Fruit fly (Drosophila melanogaster) whole organism, wandering third instar larva: ENCODE results near the gene CG42591.

Experiments used
- Abd-B ChIP-seq: fragments of >200 bp; optimal IDR thresholded peaks from 2 replicates; lab custom pipeline; 2017; ENCODE audit warnings: missing biosample characterization, missing genetic modification characterization
- CG32264 ChIP-seq: fragments of 200-800 bp; sonication (Bioruptor generic); optimal IDR thresholded peaks from 2 replicates; lab custom pipeline; 2016; ENCODE audit warnings: missing biosample characterization, missing genetic modification characterization
- CG9705 ChIP-seq: fragments of 200-800 bp; sonication (Bioruptor generic); optimal IDR thresholded peaks from 2 replicates; lab custom pipeline; 2018; ENCODE audit warnings: missing biosample characterization, mild to moderate bottlenecking, missing genetic modification characterization
- CrebA ChIP-seq: fragments of 200-800 bp; sonication (Bioruptor generic); optimal IDR thresholded peaks from 2 replicates; lab custom pipeline; 2016; ENCODE audit warnings: missing biosample characterization, mild to moderate bottlenecking, missing genetic modification characterization, borderline replicate concordance
- Dfd ChIP-seq: fragments of >200 bp; optimal IDR thresholded peaks from 2 replicates; lab custom pipeline; 2017; ENCODE audit warnings: missing biosample characterization, missing genetic modification characterization
- Dif ChIP-seq: fragments of 200-275, 200-300 bp; sonication (Bioruptor generic); optimal IDR thresholded peaks from 2 replicates; lab custom pipeline; 2018; ENCODE audit warnings: missing biosample characterization, missing genetic modification characterization; ENCODE audit not compliant: partially characterized antibody
- GATAd ChIP-seq: sonication (Bioruptor generic); optimal IDR thresholded peaks from 2 replicates; lab custom pipeline; 2016; ENCODE audit warnings: missing biosample characterization, missing genetic modification characterization
- HLH106 ChIP-seq: fragments of 200-800 bp; optimal IDR thresholded peaks from 3 replicates; lab custom pipeline; 2019; ENCODE audit warnings: missing biosample characterization, mild to moderate bottlenecking, missing genetic modification characterization, moderate library complexity
- Hnf4 ChIP-seq: fragments of 200-800 bp; sonication (Bioruptor generic); optimal IDR thresholded peaks from 2 replicates; lab custom pipeline; 2016; ENCODE audit warnings: missing biosample characterization, mild to moderate bottlenecking, missing genetic modification characterization
- Hr78 ChIP-seq: fragments of >200 bp; optimal IDR thresholded peaks from 2 replicates; lab custom pipeline; 2017; ENCODE audit warnings: missing biosample characterization, missing genetic modification characterization
- Hr83 ChIP-seq: fragments of 200-300 bp; sonication (Bioruptor generic); optimal IDR thresholded peaks from 2 replicates; lab custom pipeline; 2016; ENCODE audit warnings: missing biosample characterization, mild to moderate bottlenecking, missing genetic modification characterization, moderate library complexity; ENCODE audit not compliant: poor library complexity, severe bottlenecking
- Jra ChIP-seq: sonication (Bioruptor generic); optimal IDR thresholded peaks from 2 replicates; lab custom pipeline; 2016; ENCODE audit warnings: missing biosample characterization, missing genetic modification characterization
- Mio ChIP-seq: sonication (Bioruptor generic); optimal IDR thresholded peaks from 2 replicates; lab custom pipeline; 2016; ENCODE audit warnings: missing biosample characterization, missing genetic modification characterization
- Myc ChIP-seq: fragments of >200 bp; optimal IDR thresholded peaks from 2 replicates; lab custom pipeline; 2017
- N ChIP-seq: fragments of >200 bp; optimal IDR thresholded peaks from 2 replicates; lab custom pipeline; 2018; ENCODE audit warnings: missing biosample characterization, missing external identifiers, missing genetic modification characterization
- OdsH ChIP-seq: fragments of 200-800 bp; sonication (Bioruptor generic); optimal IDR thresholded peaks from 2 replicates; lab custom pipeline; 2016; ENCODE audit warnings: missing biosample characterization, mild to moderate bottlenecking, missing genetic modification characterization
- Rel ChIP-seq, 2 experiments: fragments of 200-800 bp; sonication (Bioruptor generic) in 1 of 2; optimal IDR thresholded peaks; 2 replicates in 1 of 2; 3 replicates in 1 of 2; lab custom pipeline; 2016 to 2019; ENCODE audit warnings: mild to moderate bottlenecking in 2 of 2, missing biosample characterization in 2 of 2, missing genetic modification characterization in 2 of 2, moderate library complexity in 1 of 2
- Sp1 ChIP-seq: fragments of 200-800 bp; sonication (Bioruptor generic); optimal IDR thresholded peaks from 3 replicates; lab custom pipeline; 2019; ENCODE audit warnings: missing biosample characterization, mild to moderate bottlenecking, missing genetic modification characterization, moderate library complexity
- Vsx2 ChIP-seq: fragments of 200-300, 225-300 bp; sonication (Bioruptor generic); optimal IDR thresholded peaks from 2 replicates; lab custom pipeline; 2018; ENCODE audit warnings: missing biosample characterization, missing genetic modification characterization; ENCODE audit not compliant: partially characterized antibody
- br ChIP-seq: fragments of 200-800 bp; sonication (Bioruptor generic); optimal IDR thresholded peaks from 2 replicates; lab custom pipeline; 2016; ENCODE audit warnings: missing biosample characterization, missing genetic modification characterization
- brk ChIP-seq: fragments of 200-800 bp; sonication (Bioruptor generic); optimal IDR thresholded peaks from 2 replicates; lab custom pipeline; 2016; ENCODE audit warnings: missing biosample characterization, mild to moderate bottlenecking, missing genetic modification characterization
- dl ChIP-seq, 2 experiments: fragments of 175-275, 200-275 bp in 1 of 2; fragments of 200-275 bp in 1 of 2; sonication (Bioruptor generic); optimal IDR thresholded peaks; lab custom pipeline; 2018; ENCODE audit warnings: mild to moderate bottlenecking in 2 of 2, missing biosample characterization in 2 of 2, missing genetic modification characterization in 2 of 2, moderate library complexity in 2 of 2; ENCODE audit not compliant: partially characterized antibody in 2 of 2, insufficient read depth in 1 of 2
- dmrt93B ChIP-seq: fragments of 200-800 bp; sonication (Bioruptor generic); optimal IDR thresholded peaks from 2 replicates; lab custom pipeline; 2018; ENCODE audit warnings: missing biosample characterization, mild to moderate bottlenecking, missing genetic modification characterization
- dsf ChIP-seq: sonication (Bioruptor generic); optimal IDR thresholded peaks from 2 replicates; lab custom pipeline; 2016; ENCODE audit warnings: missing biosample characterization, missing genetic modification characterization, borderline replicate concordance
- ey ChIP-seq: fragments of 200-800 bp; sonication (Bioruptor generic); optimal IDR thresholded peaks from 2 replicates; lab custom pipeline; 2016; ENCODE audit warnings: missing biosample characterization, missing genetic modification characterization
- foxo ChIP-seq, 2 experiments: fragments of 200-800 bp; sonication (Bioruptor generic); optimal IDR thresholded peaks; 2 replicates in 1 of 2; 3 replicates in 1 of 2; lab custom pipeline; 2016 to 2017; ENCODE audit warnings: missing biosample characterization in 2 of 2, missing genetic modification characterization in 2 of 2
- fru ChIP-seq: fragments of 200-800 bp; sonication (Bioruptor generic); optimal IDR thresholded peaks from 3 replicates; lab custom pipeline; 2016; ENCODE audit warnings: missing biosample characterization, mild to moderate bottlenecking, missing genetic modification characterization
- h ChIP-seq: fragments of 200-800 bp; sonication (Bioruptor generic); optimal IDR thresholded peaks from 3 replicates; lab custom pipeline; 2016; ENCODE audit warnings: missing biosample characterization, mild to moderate bottlenecking, missing genetic modification characterization
- jim ChIP-seq: fragments of 175-275, 200-325 bp; sonication (Bioruptor generic); optimal IDR thresholded peaks from 2 replicates; lab custom pipeline; 2016; ENCODE audit warnings: missing biosample characterization, mild to moderate bottlenecking, missing genetic modification characterization
- lola ChIP-seq: fragments of >200 bp; optimal IDR thresholded peaks from 2 replicates; lab custom pipeline; 2017; ENCODE audit warnings: missing biosample characterization, missing genetic modification characterization
- pan ChIP-seq: fragments of >200 bp; optimal IDR thresholded peaks from 2 replicates; lab custom pipeline; 2017
- psq ChIP-seq: fragments of 200-800 bp; sonication (Bioruptor generic); optimal IDR thresholded peaks from 3 replicates; lab custom pipeline; 2017; ENCODE audit warnings: missing biosample characterization, mild to moderate bottlenecking, missing genetic modification characterization, moderate library complexity
- rgr ChIP-seq: fragments of 200-800 bp; sonication (Bioruptor generic); optimal IDR thresholded peaks from 3 replicates; lab custom pipeline; 2016; ENCODE audit warnings: missing biosample characterization, mild to moderate bottlenecking, missing genetic modification characterization
- sage ChIP-seq: fragments of 200-800 bp; sonication (Bioruptor generic); optimal IDR thresholded peaks from 2 replicates; lab custom pipeline; 2016; ENCODE audit warnings: missing biosample characterization, mild to moderate bottlenecking, missing genetic modification characterization
- sv ChIP-seq: fragments of 200-800 bp; sonication (Bioruptor generic); optimal IDR thresholded peaks from 3 replicates; lab custom pipeline; 2016; ENCODE audit warnings: missing biosample characterization, missing genetic modification characterization
- tai ChIP-seq: sonication (Bioruptor generic); optimal IDR thresholded peaks from 2 replicates; lab custom pipeline; 2016; ENCODE audit warnings: missing biosample characterization, missing genetic modification characterization
- usp ChIP-seq: fragments of >200 bp; optimal IDR thresholded peaks from 2 replicates; lab custom pipeline; 2017; ENCODE audit warnings: missing biosample characterization, missing genetic modification characterization
- woc ChIP-seq: sonication (Bioruptor generic); optimal IDR thresholded peaks from 2 replicates; lab custom pipeline; 2016; ENCODE audit warnings: missing biosample characterization, mild to moderate bottlenecking, missing genetic modification characterization

CG42591 gene

DNA sequence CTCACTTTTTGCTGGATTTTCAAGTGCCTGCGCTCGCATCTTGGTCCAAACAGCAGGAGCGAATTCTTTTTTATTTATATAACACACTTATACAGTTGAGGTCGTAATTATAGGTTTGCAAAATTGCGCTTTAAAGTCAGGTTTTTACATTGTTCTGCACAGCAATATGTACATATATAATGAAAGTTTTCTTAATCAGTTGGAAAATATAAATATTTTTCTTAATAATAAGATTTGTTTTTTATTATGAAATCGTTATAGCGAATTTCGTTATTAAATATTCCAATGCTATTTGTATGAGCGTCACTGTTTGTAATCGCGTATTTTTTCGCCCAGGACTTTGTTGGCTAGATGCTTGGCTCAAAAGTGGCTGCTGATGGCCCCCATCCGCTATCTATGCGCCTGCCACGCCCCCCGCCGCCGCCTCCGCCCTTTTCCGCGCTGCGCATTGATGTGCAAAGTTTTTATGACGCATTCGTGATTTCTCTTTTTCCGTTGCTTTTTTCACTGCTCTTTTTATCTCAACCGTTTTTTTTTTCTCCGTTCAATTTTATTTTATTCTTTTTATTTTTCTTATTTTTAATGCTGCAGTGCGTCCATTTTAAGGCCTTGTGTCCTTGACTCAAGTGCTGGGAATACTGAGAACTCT lies 42.0 kb downstream of the CG42591 start:
- TF ChIP-seq OdsH (GFP tag; lab: Kevin White, UChicago) (peak; percentile 69), usp (no peak), Hr78 (GFP tag; lab: Kevin White, UChicago) (no peak), Myc (lab: Kevin White, UChicago) (no peak), pan (no peak), rgr (peak; percentile 63), Rel (GFP tag; optimal IDR thresholded peaks at IDR 0.05; lab: Kevin White, UChicago) (no peak), Rel (tag; optimal IDR thresholded peaks at IDR 0.05; lab: Kevin White, UChicago) (no peak), ey (GFP tag; lab: Kevin White, UChicago) (peak; percentile 40), Dfd (GFP tag; lab: Kevin White, UChicago) (peak; percentile 71), br (GFP tag; lab: Kevin White, UChicago) (peak; percentile 1), CrebA (GFP tag; lab: Kevin White, UChicago) (no peak), h (GFP tag; lab: Kevin White, UChicago) (peak; percentile 58), sv (no peak), HLH106 (peak; percentile 60), brk (GFP tag; lab: Kevin White, UChicago) (peak; percentile 37), foxo (GFP tag; optimal IDR thresholded peaks at IDR 0.05; lab: Kevin White, UChicago) (peak in 1 of 2 experiments; percentile 66), dmrt93B (GFP tag; lab: Kevin White, UChicago) (peak; percentile 53), fru (GFP tag; lab: Kevin White, UChicago) (peak; percentile 48), GATAd (no peak), Sp1 (peak; percentile 63), dl (GFP tag; optimal IDR thresholded peaks at IDR 0.05; lab: Kevin White, UChicago; ENCODE audit: insufficient read depth in 1 of 2, partially characterized antibody in 2 of 2) (no peak), Hnf4 (peak; percentile 37), psq (GFP tag; lab: Kevin White, UChicago) (peak; percentile 31)

DNA sequence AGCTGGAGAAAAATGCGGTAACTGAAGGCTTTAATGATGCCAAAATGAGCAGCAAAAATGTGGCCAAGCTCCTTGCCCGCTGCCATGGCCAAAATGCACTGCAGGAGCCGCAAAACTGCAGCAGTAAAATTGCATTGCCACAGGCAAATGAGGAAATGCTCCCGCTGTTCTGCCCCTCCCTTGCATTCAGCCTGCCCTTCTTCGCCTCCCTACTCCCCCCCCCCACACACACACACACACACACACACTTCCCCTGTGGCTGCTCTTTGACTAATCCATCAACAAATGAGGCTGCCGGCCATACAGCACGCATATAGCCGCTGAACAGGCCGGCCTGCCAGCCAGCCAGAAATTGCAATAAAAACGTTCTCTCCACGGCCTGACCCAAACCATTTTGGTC lies 42.5 kb downstream of the CG42591 start:
- TF ChIP-seq HLH106 = no peak
- TF ChIP-seq N (GFP tag; lab: Kevin White, UChicago) = no peak
- no peak for TF ChIP-seq fru (GFP tag; lab: Kevin White, UChicago)
- no peak for TF ChIP-seq ey (GFP tag; lab: Kevin White, UChicago)
- peak; percentile 59 for TF ChIP-seq Dfd (GFP tag; lab: Kevin White, UChicago)
- TF ChIP-seq, all 38 proteins: peak for 1

DNA sequence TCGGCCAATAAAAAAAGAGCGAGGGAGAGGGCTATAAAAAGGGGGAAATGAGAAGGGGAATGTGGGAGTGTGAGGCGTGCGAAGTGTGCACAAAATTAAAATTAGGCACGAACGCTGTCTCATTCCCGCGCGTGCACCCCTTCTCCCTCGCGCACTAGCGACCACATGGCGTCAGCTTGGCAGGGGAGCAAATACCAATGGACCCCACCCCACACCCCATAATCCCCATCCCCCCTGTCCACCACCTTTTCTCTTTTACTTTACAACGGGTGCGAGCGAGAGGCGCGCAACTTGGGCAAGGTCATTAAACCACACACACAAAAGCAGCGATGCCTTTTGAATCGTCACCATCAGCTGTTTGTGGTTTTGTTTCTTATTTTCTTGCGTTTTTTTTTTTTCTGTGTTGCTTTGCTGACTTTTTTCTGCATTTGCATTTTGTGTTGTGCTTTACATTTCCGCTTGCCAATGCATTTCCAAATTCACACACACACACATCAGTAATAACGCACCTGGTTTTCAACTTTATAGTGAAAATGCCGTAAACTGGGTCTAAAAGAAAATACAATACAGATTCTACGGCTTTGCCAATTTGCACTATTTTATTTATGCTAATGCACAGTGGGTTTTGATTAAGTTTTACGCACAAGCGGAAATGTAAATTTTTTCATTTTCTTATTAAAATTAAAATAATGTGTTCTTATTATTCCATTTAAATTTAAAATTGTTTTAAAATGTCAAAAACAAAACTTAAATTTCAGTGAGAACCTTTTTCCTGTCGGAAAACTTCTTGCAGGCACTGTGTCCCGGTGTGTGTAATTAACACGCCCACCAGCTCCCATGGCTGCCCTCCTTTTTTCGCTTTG lies 45.3 kb downstream of the CG42591 start:
- TF ChIP-seq Abd-B (GFP tag; lab: Kevin White, UChicago) = no peak
- peak; percentile 15 for TF ChIP-seq psq (GFP tag; lab: Kevin White, UChicago)
- peak; percentile 20 for TF ChIP-seq dmrt93B (GFP tag; lab: Kevin White, UChicago)
- no peak for TF ChIP-seq Jra
- TF ChIP-seq Rel (GFP tag; optimal IDR thresholded peaks at IDR 0.05; lab: Kevin White, UChicago) = peak; percentile 24
- no peak for TF ChIP-seq Rel (tag; optimal IDR thresholded peaks at IDR 0.05; lab: Kevin White, UChicago)
- peak; percentile 3 for TF ChIP-seq OdsH (GFP tag; lab: Kevin White, UChicago)
- peak; percentile 27 for TF ChIP-seq br (GFP tag; lab: Kevin White, UChicago)
- no peak for TF ChIP-seq jim
- no peak for TF ChIP-seq brk (GFP tag; lab: Kevin White, UChicago)
- TF ChIP-seq Dif (GFP tag; lab: Kevin White, UChicago) = no peak
- peak; percentile 28 for TF ChIP-seq fru (GFP tag; lab: Kevin White, UChicago)
- TF ChIP-seq tai (GFP tag; lab: Kevin White, UChicago) = no peak
- no peak for TF ChIP-seq Hnf4
- TF ChIP-seq Vsx2 = no peak
- TF ChIP-seq usp = no peak
- TF ChIP-seq CG9705 = no peak
- peak; percentile 17 for TF ChIP-seq Hr83 (GFP tag; lab: Kevin White, UChicago)
- TF ChIP-seq Dfd (GFP tag; lab: Kevin White, UChicago) = peak; percentile 24
- TF ChIP-seq CG32264 (GFP tag; lab: Kevin White, UChicago) = no peak
- no peak for TF ChIP-seq GATAd
- no peak for TF ChIP-seq dl (GFP tag; optimal IDR thresholded peaks at IDR 0.05; lab: Kevin White, UChicago; ENCODE audit: insufficient read depth in 1 of 2, partially characterized antibody in 2 of 2)
- peak in 1 of 2 experiments; percentile 44 for TF ChIP-seq foxo (GFP tag; optimal IDR thresholded peaks at IDR 0.05; lab: Kevin White, UChicago)
- peak; percentile 42 for TF ChIP-seq ey (GFP tag; lab: Kevin White, UChicago)
- TF ChIP-seq rgr = peak; percentile 21
- peak; percentile 30 for TF ChIP-seq Sp1
- TF ChIP-seq lola (GFP tag; lab: Kevin White, UChicago) = no peak
- TF ChIP-seq N (GFP tag; lab: Kevin White, UChicago) = no peak
- TF ChIP-seq woc (GFP tag; lab: Kevin White, UChicago) = peak; percentile 7
- TF ChIP-seq h (GFP tag; lab: Kevin White, UChicago) = peak; percentile 44
- TF ChIP-seq sage (GFP tag; lab: Kevin White, UChicago) = no peak
- no peak for TF ChIP-seq dsf (GFP tag; lab: Kevin White, UChicago)
- TF ChIP-seq Myc (lab: Kevin White, UChicago) = no peak
- TF ChIP-seq HLH106 = peak; percentile 52
- no peak for TF ChIP-seq sv
- TF ChIP-seq pan = no peak
- TF ChIP-seq CrebA (GFP tag; lab: Kevin White, UChicago) = no peak
- TF ChIP-seq Mio (GFP tag; lab: Kevin White, UChicago) = no peak
